Fruit fly (Drosophila melanogaster) whole organism, pupa: ENCODE results near the gene CG13023.

Source experiments
- CG10348 ChIP-seq: fragments of 200-800 bp; sonication (Bioruptor generic); IDR thresholded peaks from 2 replicates; pipeline ENCODE4 v1.3.6; 2022; ENCODE audit warnings: missing biosample characterization, missing genetic modification characterization
- CG34367 ChIP-seq: fragments of 200-800 bp; sonication (Bioruptor generic); optimal IDR thresholded peaks from 2 replicates; lab custom pipeline; 2018; ENCODE audit warnings: missing biosample characterization, mild to moderate bottlenecking, missing genetic modification characterization
- EcR ChIP-seq: fragments of 200-800 bp; sonication (Bioruptor generic); optimal IDR thresholded peaks from 3 replicates; lab custom pipeline; 2019; ENCODE audit warnings: missing biosample characterization, missing genetic modification characterization, mild to moderate bottlenecking, moderate library complexity, missing genetic modification reagents
- Pif1B ChIP-seq: fragments of 200-800 bp; sonication (Bioruptor generic); optimal IDR thresholded peaks from 3 replicates; lab custom pipeline; 2016; ENCODE audit warnings: missing biosample characterization, missing genetic modification characterization
- fd96Ca ChIP-seq: fragments of 200-800 bp; sonication (Bioruptor generic); IDR thresholded peaks from 3 replicates; pipeline ENCODE4 v1.3.6; 2022; ENCODE audit warnings: missing biosample characterization, missing genetic modification characterization

- TF ChIP-seq CG34367 (tag; lab: Kevin White, UChicago) (no peak), CG10348 (GFP tag; lab: Robert Waterston, UW) (no peak), Pif1B (GFP tag; lab: Kevin White, UChicago) (no peak), fd96Ca (GFP tag; lab: Robert Waterston, UW) (no peak), EcR (GFP tag; lab: Kevin White, UChicago) (no peak)
These were observed 48.3 kb downstream of the CG13023 start for dm6 chr3L:16878830-16879536.
